Fruit fly (Drosophila melanogaster): ENCODE results near the gene CG42819.

- TF ChIP-seq CG8301 (tag; optimal IDR thresholded peaks at IDR 0.05) (no peak), Pif1B (GFP tag; optimal IDR thresholded peaks at IDR 0.05) (no peak), CG13204 (GFP tag; optimal IDR thresholded peaks at IDR 0.05) (no peak), EcR (GFP tag; optimal IDR thresholded peaks at IDR 0.05) (peak; percentile 44), CG12605 (GFP tag; IDR thresholded peaks at IDR 0.05) (peak; percentile 44; the same call in 1 of the 2 replicates), Pif1A (GFP tag; optimal IDR thresholded peaks at IDR 0.05) (no peak), CG14655 (GFP tag; optimal IDR thresholded peaks at IDR 0.05) (no peak)
These were observed 18.5 kb downstream of the CG42819 start, which contains the start of gene CG17292 for dm6 chr2L:8370364-8371326.
